Worm (Caenorhabditis elegans) whole organism, L4 larva: ENCODE measurements around the gene clc-25.
A peak's percentile ranks its signal among the peaks of the same experiment; 100 is the strongest.

ENCODE experiments used
- F10B5.3 ChIP-seq: sonication (generic microtip); optimal IDR thresholded peaks from 2 replicates; lab custom pipeline; 2016; ENCODE audit warnings: mild to moderate bottlenecking, missing genetic modification characterization, missing compliant biosample characterization
- F49E8.2 ChIP-seq: sonication (generic microtip); optimal IDR thresholded peaks from 2 replicates; lab custom pipeline; 2016; ENCODE audit warnings: missing compliant biosample characterization, mild to moderate bottlenecking, missing genetic modification characterization, borderline replicate concordance
- Y105C5A.15 ChIP-seq: fragments of 200-800 bp; sonication (Bioruptor generic); IDR thresholded peaks from 2 replicates; pipeline ENCODE4 v1.3.6; 2022; ENCODE audit warnings: missing genetic modification characterization, missing compliant biosample characterization
- Y48G9A.11 ChIP-seq: fragments of 200-800 bp; sonication (Bioruptor generic); IDR thresholded peaks from 2 replicates; pipeline ENCODE4 v1.3.6; 2022; ENCODE audit warnings: missing genetic modification reagents, missing genetic modification characterization, missing compliant biosample characterization
- aha-1 ChIP-seq: fragments of 150-350 bp; peaks from one replicate; lab custom pipeline; 2014; ENCODE audit warnings: missing biosample characterization, missing genetic modification characterization
- aly-2 ChIP-seq: sonication (generic microtip); optimal IDR thresholded peaks from 2 replicates; lab custom pipeline; 2018; ENCODE audit warnings: missing biosample characterization, missing genetic modification characterization
- ama-1 ChIP-seq: fragments of 150-350 bp; optimal IDR thresholded peaks from 2 replicates; lab custom pipeline; 2014; ENCODE audit warnings: inconsistent platforms, mixed read lengths
- ceh-82 ChIP-seq: sonication (generic microtip); optimal IDR thresholded peaks from 2 replicates; lab custom pipeline; 2017; ENCODE audit warnings: missing biosample characterization, missing genetic modification characterization
- ctbp-1 ChIP-seq: fragments of 200-800 bp; sonication (Bioruptor generic); IDR thresholded peaks from 2 replicates; pipeline ENCODE4 v1.3.6; 2022; ENCODE audit warnings: missing genetic modification reagents, missing genetic modification characterization, missing compliant biosample characterization
- daf-12 ChIP-seq: fragments of 150-350 bp; optimal IDR thresholded peaks from 2 replicates; lab custom pipeline; 2014; ENCODE audit warnings: missing biosample characterization, missing genetic modification reagents, missing genetic modification characterization
- daf-16 ChIP-seq, 3 experiments: sonication (generic microtip); optimal IDR thresholded peaks; 2 replicates each; lab custom pipeline; 2016 to 2017; ENCODE audit warnings: missing genetic modification characterization in 3 of 3, missing genetic modification reagents in 3 of 3, mild to moderate bottlenecking in 2 of 3, missing compliant biosample characterization in 2 of 3, missing biosample characterization in 1 of 3, moderate library complexity in 1 of 3
- daf-19 ChIP-seq: fragments of 200-800 bp; sonication (Bioruptor generic); conservative IDR thresholded peaks from 2 replicates; pipeline ENCODE4 v1.3.6; 2022; ENCODE audit warnings: missing genetic modification characterization, missing compliant biosample characterization
- daf-8 ChIP-seq: fragments of 200-800 bp; sonication (Bioruptor generic); IDR thresholded peaks from 2 replicates; pipeline ENCODE4 v1.3.6; 2022; ENCODE audit warnings: missing genetic modification characterization, missing compliant biosample characterization
- dmd-9 ChIP-seq: fragments of 200-800 bp; sonication (Bioruptor generic); IDR thresholded peaks from 2 replicates; pipeline ENCODE4 v1.3.6; 2022; ENCODE audit warnings: missing genetic modification reagents, missing genetic modification characterization, missing compliant biosample characterization
- duxl-1 ChIP-seq: sonication (generic microtip); optimal IDR thresholded peaks from 2 replicates; lab custom pipeline; 2016; ENCODE audit warnings: mild to moderate bottlenecking, missing genetic modification characterization, moderate library complexity, missing compliant biosample characterization; ENCODE audit not compliant: poor library complexity
- dve-1 ChIP-seq: sonication (generic microtip); optimal IDR thresholded peaks from 2 replicates; lab custom pipeline; 2017; ENCODE audit warnings: antibody characterized with exemption, mild to moderate bottlenecking, missing genetic modification characterization, missing compliant biosample characterization; ENCODE audit not compliant: insufficient read depth
- gei-8 ChIP-seq: fragments of 200-800 bp; sonication (Bioruptor generic); optimal IDR thresholded peaks from 2 replicates; lab custom pipeline; 2018; ENCODE audit warnings: mild to moderate bottlenecking, missing genetic modification characterization, missing compliant biosample characterization
- hif-1 ChIP-seq, 2 experiments: sonication (generic microtip); optimal IDR thresholded peaks; 2 replicates each; lab custom pipeline; 2016 to 2017; ENCODE audit warnings: missing compliant biosample characterization in 2 of 2, missing genetic modification characterization in 2 of 2, missing genetic modification reagents in 2 of 2, missing genotype in 2 of 2, mild to moderate bottlenecking in 1 of 2
- hlh-30 ChIP-seq: sonication (generic microtip); optimal IDR thresholded peaks from 2 replicates; lab custom pipeline; 2017; ENCODE audit warnings: antibody characterized with exemption, mild to moderate bottlenecking, missing genetic modification characterization, missing compliant biosample characterization; ENCODE audit not compliant: insufficient read depth
- jun-1 ChIP-seq: fragments of 150-350 bp; optimal IDR thresholded peaks from 2 replicates; lab custom pipeline; 2014; ENCODE audit warnings: missing biosample characterization, missing genetic modification reagents, missing genetic modification characterization
- lim-7 ChIP-seq: fragments of 200-800 bp; sonication (Bioruptor generic); IDR thresholded peaks from 2 replicates; pipeline ENCODE4 v1.3.6; 2022; ENCODE audit warnings: missing genetic modification characterization, missing compliant biosample characterization
- lin-13 ChIP-seq: fragments of 150-350 bp; optimal IDR thresholded peaks from 2 replicates; lab custom pipeline; 2014; ENCODE audit warnings: missing biosample characterization, missing genetic modification reagents, missing genetic modification characterization
- lin-15B ChIP-seq: fragments of 150-350 bp; sonication (generic microtip); optimal IDR thresholded peaks from 3 replicates; lab custom pipeline; 2014; ENCODE audit warnings: missing biosample characterization, missing genetic modification characterization
- lin-39 ChIP-seq: fragments of 150-350 bp; optimal IDR thresholded peaks from 2 replicates; lab custom pipeline; 2014; ENCODE audit warnings: missing biosample characterization, missing genetic modification reagents, missing genetic modification characterization
- mes-2 ChIP-seq: sonication (generic microtip); optimal IDR thresholded peaks from 2 replicates; lab custom pipeline; 2016; ENCODE audit warnings: missing genotype, mild to moderate bottlenecking, missing genetic modification characterization, missing compliant biosample characterization; ENCODE audit not compliant: poor library complexity, severe bottlenecking
- mxl-3 ChIP-seq: fragments of 200-800 bp; sonication (Bioruptor generic); optimal IDR thresholded peaks from 2 replicates; lab custom pipeline; 2018; ENCODE audit warnings: mild to moderate bottlenecking, missing genetic modification characterization, missing compliant biosample characterization
- nhr-10 ChIP-seq: fragments of 150-350 bp; optimal IDR thresholded peaks from 2 replicates; lab custom pipeline; 2014; ENCODE audit warnings: missing biosample characterization, missing genetic modification characterization
- nhr-102 ChIP-seq: sonication (generic microtip); optimal IDR thresholded peaks from 2 replicates; lab custom pipeline; 2016; ENCODE audit warnings: mild to moderate bottlenecking, missing genetic modification characterization, moderate library complexity, missing compliant biosample characterization
- nhr-11 ChIP-seq: fragments of 150-350 bp; optimal IDR thresholded peaks from 2 replicates; lab custom pipeline; 2014; ENCODE audit warnings: missing biosample characterization, missing genetic modification characterization
- nhr-28 ChIP-seq: fragments of 150-350 bp; optimal IDR thresholded peaks from 2 replicates; lab custom pipeline; 2014; ENCODE audit warnings: missing biosample characterization, missing genetic modification characterization
- nhr-42 ChIP-seq: fragments of 200-800 bp; sonication (Bioruptor generic); IDR thresholded peaks from 2 replicates; pipeline ENCODE4 v1.3.6; 2022; ENCODE audit warnings: missing genetic modification characterization, missing compliant biosample characterization
- nhr-77 ChIP-seq: fragments of 150-350 bp; optimal IDR thresholded peaks from 2 replicates; lab custom pipeline; 2014; ENCODE audit warnings: missing biosample characterization, missing genetic modification characterization
- sdz-12 ChIP-seq: fragments of 200-800 bp; sonication (Bioruptor generic); optimal IDR thresholded peaks from 2 replicates; lab custom pipeline; 2018; ENCODE audit warnings: mild to moderate bottlenecking, missing genetic modification characterization, missing compliant biosample characterization
- set-16 ChIP-seq: fragments of 200-800 bp; sonication (Bioruptor generic); IDR thresholded peaks from 2 replicates; pipeline ENCODE4 v1.3.6; 2022; ENCODE audit warnings: missing genetic modification reagents, missing genetic modification characterization, missing compliant biosample characterization
- snpc-4 ChIP-seq: fragments of 150-350 bp; optimal IDR thresholded peaks from 2 replicates; lab custom pipeline; 2014; ENCODE audit warnings: missing biosample characterization, missing genetic modification characterization
- tag-97 ChIP-seq: fragments of 200-800 bp; sonication (Bioruptor generic); IDR thresholded peaks from 2 replicates; pipeline ENCODE4 v1.3.6; 2022; ENCODE audit warnings: missing genetic modification characterization, missing compliant biosample characterization
- unc-39 ChIP-seq: sonication (generic microtip); optimal IDR thresholded peaks from 2 replicates; lab custom pipeline; 2017; ENCODE audit warnings: missing biosample characterization, missing genetic modification characterization
- unc-62 ChIP-seq, 3 experiments: fragments of 150-350 bp in 1 of 3; sonication (generic microtip); optimal IDR thresholded peaks in 2 of 3; peaks in 1 of 3; 1 replicate in 1 of 3; 2 replicates in 2 of 3; lab custom pipeline; 2014 to 2017; ENCODE audit warnings: missing biosample characterization in 3 of 3, missing genetic modification characterization in 3 of 3, missing genetic modification reagents in 3 of 3, missing genotype in 1 of 3
- zag-1 ChIP-seq: fragments of 150-350 bp; optimal IDR thresholded peaks from 2 replicates; lab custom pipeline; 2014; ENCODE audit warnings: missing biosample characterization, missing genetic modification characterization
- zip-11 ChIP-seq: fragments of 200-800 bp; sonication (Bioruptor generic); IDR thresholded peaks from 2 replicates; pipeline ENCODE4 v1.3.6; 2022; ENCODE audit warnings: missing genetic modification characterization, missing compliant biosample characterization
- zip-2 ChIP-seq: fragments of 150-350 bp; optimal IDR thresholded peaks from 2 replicates; lab custom pipeline; 2014; ENCODE audit warnings: missing biosample characterization, missing genetic modification characterization

Gene clc-25

ce11 chrIII:1009775-1010174, 16.4 kb downstream of the clc-25 start, which contains the start of gene clc-24:
clc-24 (plus strand) TSS chrIII:1010037.
- TF ChIP-seq nhr-102 (tag; lab: Kevin White, UChicago) (no peak), gei-8 (GFP tag; lab: Kevin White, UChicago) (no peak), ama-1 (no peak), aha-1 (no peak), nhr-10 (tag; lab: Kevin White, UChicago) (no peak), zip-11 (GFP tag; lab: Robert Waterston, UW) (no peak), set-16 (GFP tag; lab: Robert Waterston, UW) (peak; percentile 45; the same call in 1 of the 2 replicates)
- TF ChIP-seq, all 104 proteins: peak for 1

- peak; percentile 71 for TF ChIP-seq set-16 (GFP tag; lab: Robert Waterston, UW)
- TF ChIP-seq, all 104 proteins: peak for 1; not testable (repeated sequence) for 103
Observed at ce11 chrIII:1009034-1009433, 17.1 kb downstream of the clc-25 start.

ce11 chrIII:1008091-1008490, 18.1 kb downstream of the clc-25 start, which contains the start of gene clc-27:
clc-27 (plus strand) TSS chrIII:1008391.
- TF ChIP-seq nhr-28 (peak; percentile 28), F49E8.2 (no peak), daf-19 (GFP tag; lab: Robert Waterston, UW) (no peak), daf-12 (tag; lab: Kevin White, UChicago) (no peak), tag-97 (no peak), zag-1 (no peak), duxl-1 (tag; lab: Kevin White, UChicago) (no peak), lin-39 (tag; lab: Kevin White, UChicago) (no peak), sdz-12 (GFP tag; lab: Kevin White, UChicago) (no peak), zip-11 (GFP tag; lab: Robert Waterston, UW) (no peak), dmd-9 (GFP tag; lab: Robert Waterston, UW) (no peak), nhr-10 (tag; lab: Kevin White, UChicago) (no peak), hlh-30 (no peak), daf-16 (GFP tag; optimal IDR thresholded peaks at IDR 0.05; lab: Kevin White, UChicago) (no peak), daf-16 (tag; optimal IDR thresholded peaks at IDR 0.05; lab: Kevin White, UChicago) (peak; percentile 61), mxl-3 (no peak), snpc-4 (no peak), Y105C5A.15 (no peak), dve-1 (tag; lab: Kevin White, UChicago) (no peak), unc-39 (tag; lab: Kevin White, UChicago) (no peak), lin-13 (GFP tag; lab: Kevin White, UChicago) (no peak), unc-62 (GFP tag; optimal IDR thresholded peaks at IDR 0.05 in 1 of 2; lab: Kevin White, UChicago) (peak in 1 of 2 experiments; percentile 31), unc-62 (tag; optimal IDR thresholded peaks at IDR 0.05; lab: Kevin White, UChicago) (no peak), F10B5.3 (tag; lab: Kevin White, UChicago) (no peak), hif-1 (tag; optimal IDR thresholded peaks at IDR 0.05; lab: Kevin White, UChicago) (no peak), ceh-82 (tag; lab: Kevin White, UChicago) (no peak), nhr-42 (GFP tag; lab: Robert Waterston, UW) (no peak), daf-8 (GFP tag; lab: Robert Waterston, UW) (no peak), mes-2 (tag; lab: Kevin White, UChicago) (no peak)

- TF ChIP-seq set-16 (GFP tag; lab: Robert Waterston, UW) (peak; percentile 55), nhr-77 (no peak), hif-1 (tag; optimal IDR thresholded peaks at IDR 0.05; lab: Kevin White, UChicago) (no peak), lin-15B (tag; lab: Kevin White, UChicago) (no peak), Y48G9A.11 (GFP tag; lab: Robert Waterston, UW) (no peak), ctbp-1 (GFP tag; lab: Robert Waterston, UW) (no peak), dmd-9 (GFP tag; lab: Robert Waterston, UW) (no peak), lim-7 (no peak), aly-2 (tag; lab: Kevin White, UChicago) (no peak), zip-2 (tag; lab: Kevin White, UChicago) (no peak), nhr-11 (peak; percentile 4), unc-62 (GFP tag; optimal IDR thresholded peaks at IDR 0.05 in 1 of 2; lab: Kevin White, UChicago) (peak in 1 of 2 experiments; percentile 2), unc-62 (tag; optimal IDR thresholded peaks at IDR 0.05; lab: Kevin White, UChicago) (no peak), F49E8.2 (no peak), jun-1 (tag; lab: Kevin White, UChicago) (no peak), aha-1 (peak; percentile 81)
Observed at ce11 chrIII:1007143-1007905, 18.8 kb downstream of the clc-25 start.
